Fruit fly (Drosophila melanogaster) whole organism, prepupa: ENCODE results near the gene Acsx2.
A peak's percentile ranks its signal among the peaks of the same experiment; 100 is the strongest.

Experiments used
- Blimp-1 ChIP-seq: fragments of 200-800 bp; sonication (Bioruptor generic); optimal IDR thresholded peaks from 3 replicates; lab custom pipeline; 2017; ENCODE audit warnings: missing biosample characterization, missing genetic modification characterization, mild to moderate bottlenecking, moderate library complexity, missing genetic modification reagents
- CG10631 ChIP-seq: fragments of 200-800 bp; sonication (Bioruptor generic); optimal IDR thresholded peaks from 2 replicates; lab custom pipeline; 2016; ENCODE audit warnings: missing biosample characterization, missing genetic modification characterization
- CG10669 ChIP-seq: fragments of 200-800 bp; sonication (Bioruptor generic); optimal IDR thresholded peaks from 3 replicates; lab custom pipeline; 2018; ENCODE audit warnings: missing biosample characterization, mild to moderate bottlenecking, missing genetic modification characterization, moderate library complexity
- CG11294 ChIP-seq: fragments of 200-800 bp; sonication (Bioruptor generic); IDR thresholded peaks from 2 replicates; pipeline ENCODE4 v1.3.6; 2022; ENCODE audit warnings: missing biosample characterization, missing genetic modification characterization
- CG11762 ChIP-seq: fragments of 200-800 bp; sonication (Bioruptor generic); optimal IDR thresholded peaks from 3 replicates; lab custom pipeline; 2016; ENCODE audit warnings: missing biosample characterization, missing genetic modification characterization; ENCODE audit not compliant: insufficient read depth
- CG15336 ChIP-seq: fragments of 200-800 bp; sonication (Bioruptor generic); IDR thresholded peaks from 2 replicates; pipeline ENCODE4 v1.3.6; 2022; ENCODE audit warnings: missing biosample characterization, missing genetic modification characterization
- CG16779 ChIP-seq: fragments of 200-800 bp; sonication (Bioruptor generic); optimal IDR thresholded peaks from 3 replicates; lab custom pipeline; 2017; ENCODE audit warnings: missing biosample characterization, mild to moderate bottlenecking, missing genetic modification characterization
- CG3032 ChIP-seq: fragments of 200-800 bp; optimal IDR thresholded peaks from 2 replicates; lab custom pipeline; 2019; ENCODE audit warnings: missing biosample characterization, mild to moderate bottlenecking, missing genetic modification characterization, moderate library complexity
- CG32006 ChIP-seq: fragments of 200-800 bp; sonication (Bioruptor generic); optimal IDR thresholded peaks from 3 replicates; lab custom pipeline; 2017; ENCODE audit warnings: missing biosample characterization, mild to moderate bottlenecking, missing genetic modification characterization
- CG34406 ChIP-seq: fragments of 200-800 bp; sonication (Bioruptor generic); optimal IDR thresholded peaks from 3 replicates; lab custom pipeline; 2016; ENCODE audit warnings: missing biosample characterization, missing genetic modification characterization
- CG3919 ChIP-seq: fragments of 200-800 bp; sonication (Bioruptor generic); optimal IDR thresholded peaks from 3 replicates; lab custom pipeline; 2016; ENCODE audit warnings: missing biosample characterization, missing genetic modification characterization
- CG6163 ChIP-seq: fragments of 200-800 bp; sonication (Bioruptor generic); IDR thresholded peaks from 3 replicates; pipeline ENCODE4 v1.3.6; 2022; ENCODE audit warnings: missing biosample characterization, missing genetic modification characterization
- CG6276 ChIP-seq: fragments of 200-800 bp; sonication (Bioruptor generic); optimal IDR thresholded peaks from 2 replicates; lab custom pipeline; 2017; ENCODE audit warnings: missing biosample characterization, mild to moderate bottlenecking, missing genetic modification characterization
- CG6808 ChIP-seq: fragments of 200-800 bp; sonication (Bioruptor generic); optimal IDR thresholded peaks from 3 replicates; lab custom pipeline; 2017; ENCODE audit warnings: missing biosample characterization, missing genetic modification characterization, mild to moderate bottlenecking, moderate library complexity, missing genetic modification reagents
- CG8119 ChIP-seq: fragments of 200-800 bp; sonication (Bioruptor generic); IDR thresholded peaks from 3 replicates; pipeline ENCODE4 v1.3.6; 2022; ENCODE audit warnings: missing biosample characterization, missing genetic modification characterization
- Eip78C ChIP-seq: fragments of 200-800 bp; sonication (Bioruptor generic); peaks from one replicate; lab custom pipeline; 2016; ENCODE audit warnings: missing biosample characterization, missing genetic modification characterization
- Eip93F ChIP-seq: fragments of 200-800 bp; sonication (Bioruptor generic); optimal IDR thresholded peaks from 2 replicates; lab custom pipeline; 2016; ENCODE audit warnings: missing biosample characterization, mild to moderate bottlenecking, missing genetic modification characterization
- Ets96B ChIP-seq: fragments of 200-800 bp; optimal IDR thresholded peaks from 2 replicates; lab custom pipeline; 2019; ENCODE audit warnings: missing biosample characterization, mild to moderate bottlenecking, missing genetic modification characterization, moderate library complexity
- Gug ChIP-seq: fragments of 200-800 bp; sonication (Bioruptor generic); IDR thresholded peaks from 2 replicates; pipeline ENCODE4 v1.3.6; 2022; ENCODE audit warnings: missing biosample characterization, missing genetic modification characterization
- Hr39 ChIP-seq: fragments of 200-800 bp; sonication (Bioruptor generic); optimal IDR thresholded peaks from 2 replicates; lab custom pipeline; 2016; ENCODE audit warnings: missing biosample characterization, missing genetic modification characterization
- Hr4 ChIP-seq: fragments of 200-800 bp; sonication (Bioruptor generic); optimal IDR thresholded peaks from 3 replicates; lab custom pipeline; 2016; ENCODE audit warnings: missing biosample characterization, missing genetic modification characterization
- Met ChIP-seq: fragments of 200-800 bp; sonication (Bioruptor generic); optimal IDR thresholded peaks from 3 replicates; lab custom pipeline; 2016; ENCODE audit warnings: missing biosample characterization, missing genetic modification characterization
- OdsH ChIP-seq: fragments of 200-800 bp; sonication (Bioruptor generic); optimal IDR thresholded peaks from 3 replicates; lab custom pipeline; 2016; ENCODE audit warnings: missing biosample characterization, missing genetic modification characterization
- Smox ChIP-seq: fragments of 200-800 bp; sonication (Bioruptor generic); optimal IDR thresholded peaks from 3 replicates; lab custom pipeline; 2016; ENCODE audit warnings: missing biosample characterization, missing genetic modification characterization
- Sox14 ChIP-seq: fragments of 200-800 bp; sonication (Bioruptor generic); optimal IDR thresholded peaks from 3 replicates; lab custom pipeline; 2016; ENCODE audit warnings: missing biosample characterization, missing genetic modification characterization
- achi ChIP-seq: fragments of 200-800 bp; sonication (Bioruptor generic); optimal IDR thresholded peaks from 3 replicates; lab custom pipeline; 2016; ENCODE audit warnings: missing biosample characterization, missing genetic modification characterization
- acj6 ChIP-seq: fragments of 200-800 bp; sonication (Bioruptor generic); optimal IDR thresholded peaks from 3 replicates; lab custom pipeline; 2016; ENCODE audit warnings: missing biosample characterization, missing genetic modification characterization
- cyc ChIP-seq: fragments of 200-800 bp; sonication (Bioruptor generic); optimal IDR thresholded peaks from 3 replicates; lab custom pipeline; 2016; ENCODE audit warnings: missing biosample characterization, missing genetic modification characterization
- dsx ChIP-seq: fragments of 200-800 bp; optimal IDR thresholded peaks from 3 replicates; lab custom pipeline; 2019; ENCODE audit warnings: missing biosample characterization, mild to moderate bottlenecking, missing genetic modification characterization, moderate library complexity; ENCODE audit not compliant: poor library complexity, severe bottlenecking
- esn ChIP-seq: fragments of 200-800 bp; sonication (Bioruptor generic); optimal IDR thresholded peaks from 2 replicates; lab custom pipeline; 2016; ENCODE audit warnings: missing biosample characterization, mild to moderate bottlenecking, missing genetic modification characterization, moderate library complexity
- fd59A ChIP-seq: fragments of 200-800 bp; sonication (Bioruptor generic); optimal IDR thresholded peaks from 2 replicates; lab custom pipeline; 2017; ENCODE audit warnings: missing biosample characterization, mild to moderate bottlenecking, missing genetic modification characterization, missing genetic modification reagents
- net ChIP-seq: fragments of 200-800 bp; sonication (Bioruptor generic); optimal IDR thresholded peaks from 3 replicates; lab custom pipeline; 2016; ENCODE audit warnings: missing biosample characterization, missing genetic modification characterization
- pdm3 ChIP-seq: fragments of 200-800 bp; sonication (Bioruptor generic); optimal IDR thresholded peaks from 3 replicates; lab custom pipeline; 2016; ENCODE audit warnings: missing biosample characterization, missing genetic modification characterization
- salr ChIP-seq, 2 experiments: fragments of 200-800 bp; sonication (Bioruptor generic); optimal IDR thresholded peaks; 3 replicates each; lab custom pipeline; 2016 to 2018; ENCODE audit warnings: missing biosample characterization in 2 of 2, missing genetic modification characterization in 2 of 2, mild to moderate bottlenecking in 1 of 2
- spab ChIP-seq: fragments of 200-800 bp; sonication (Bioruptor generic); optimal IDR thresholded peaks from 2 replicates; lab custom pipeline; 2017; ENCODE audit warnings: missing biosample characterization, mild to moderate bottlenecking, missing genetic modification characterization, missing genetic modification reagents
- svp ChIP-seq: fragments of 200-800 bp; sonication (Bioruptor generic); peaks from one replicate; lab custom pipeline; 2016; ENCODE audit warnings: missing biosample characterization, missing genetic modification characterization
- vri ChIP-seq: fragments of 200-800 bp; sonication (Bioruptor generic); optimal IDR thresholded peaks from 3 replicates; lab custom pipeline; 2016; ENCODE audit warnings: missing biosample characterization, mild to moderate bottlenecking, missing genetic modification characterization

The Acsx2 gene

DNA sequence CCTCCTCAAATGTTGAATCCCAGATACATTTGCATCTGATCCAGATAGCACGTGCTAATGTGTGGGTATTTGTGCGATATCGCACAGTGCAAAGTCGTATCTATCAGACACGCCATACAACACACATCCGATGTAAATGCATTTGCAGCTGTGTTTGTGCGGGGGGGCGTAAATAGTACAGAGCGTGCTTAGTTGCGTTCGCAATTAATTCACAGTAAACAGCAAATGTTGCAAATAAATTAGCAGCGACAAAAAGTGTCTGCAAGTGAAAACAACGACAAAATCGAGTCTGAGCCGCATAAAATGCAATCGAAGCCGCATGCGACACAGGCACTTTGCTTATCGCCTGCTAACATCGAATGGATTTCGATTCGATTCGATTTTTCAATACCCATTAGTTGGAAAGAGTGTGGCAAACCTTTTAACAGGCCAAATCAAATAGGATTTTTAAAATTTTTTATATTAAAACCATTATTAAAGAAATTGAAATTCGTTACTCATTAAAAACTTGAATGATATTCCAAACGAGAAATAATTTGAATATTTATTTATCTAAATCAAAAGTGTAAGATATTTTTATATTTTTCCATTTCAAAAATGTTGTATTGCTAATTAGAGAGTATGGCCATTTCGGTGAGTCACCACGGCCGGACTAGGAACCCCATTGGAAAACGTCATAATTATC, 29.3 kb downstream of the Acsx2 start (continued):
- no peak for TF ChIP-seq cyc
- TF ChIP-seq Sox14 (GFP tag; lab: Kevin White, UChicago) = no peak
- TF ChIP-seq CG3919 = no peak
- TF ChIP-seq CG10669 (GFP tag; lab: Kevin White, UChicago) = no peak
- peak; percentile 37 for TF ChIP-seq achi (GFP tag; lab: Kevin White, UChicago)
- no peak for TF ChIP-seq CG34406 (GFP tag; lab: Kevin White, UChicago)
- TF ChIP-seq CG10631 = peak; percentile 30
- TF ChIP-seq OdsH (GFP tag; lab: Kevin White, UChicago) = peak; percentile 49
- peak; percentile 29 for TF ChIP-seq spab

DNA sequence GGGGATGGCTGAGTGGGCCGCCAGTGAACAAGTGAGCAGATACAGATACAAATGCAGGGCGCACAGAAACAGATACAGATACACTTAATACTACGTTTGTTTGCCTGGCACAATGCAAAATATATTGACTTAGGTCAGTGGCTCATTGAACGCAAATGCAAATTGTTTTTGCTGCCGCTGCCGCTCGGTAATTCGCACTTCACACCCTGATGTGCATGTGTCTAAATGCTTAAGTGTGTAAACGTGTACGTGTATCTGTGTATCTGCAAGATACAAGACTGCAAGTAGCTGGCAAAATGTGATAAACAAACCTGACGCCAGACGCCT, 29.8 kb downstream of the Acsx2 start:
- peak; percentile 3 for TF ChIP-seq vri (GFP tag; lab: Kevin White, UChicago)
- TF ChIP-seq CG6276 = peak; percentile 11
- peak; percentile 45 for TF ChIP-seq svp (GFP tag; lab: Kevin White, UChicago)
- 0 out of 2 replicates have a peak, but pooled peaks have one; percentile 1 for TF ChIP-seq Gug (GFP tag; lab: Robert Waterston, UW)
- TF ChIP-seq CG32006 (GFP tag; lab: Kevin White, UChicago) = peak; percentile 42
- no peak for TF ChIP-seq Smox (GFP tag; lab: Kevin White, UChicago)
- no peak for TF ChIP-seq CG34406 (GFP tag; lab: Kevin White, UChicago)
- no peak for TF ChIP-seq net (GFP tag; lab: Kevin White, UChicago)

DNA sequence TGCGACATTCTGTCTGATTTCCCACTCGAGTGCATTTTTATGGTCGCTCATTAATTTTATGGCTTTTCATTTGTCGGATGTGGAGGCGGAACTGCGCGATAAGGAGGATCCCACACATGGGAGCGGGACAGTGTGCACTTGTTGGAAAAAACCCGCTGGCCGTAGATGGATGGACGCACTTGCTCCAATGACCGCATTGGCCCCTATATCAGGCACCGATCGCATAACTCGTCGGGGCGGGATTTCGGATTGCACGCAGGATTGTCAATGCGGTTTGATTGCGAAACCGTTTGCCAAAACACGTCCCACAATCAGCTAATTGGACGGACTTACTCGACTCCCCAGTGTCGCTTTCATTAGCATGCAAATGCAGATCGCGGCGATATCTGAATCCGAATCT, 33.0 kb downstream of the Acsx2 start:
- TF ChIP-seq CG32006 (GFP tag; lab: Kevin White, UChicago) (no peak), svp (GFP tag; lab: Kevin White, UChicago) (peak; percentile 93), CG34406 (GFP tag; lab: Kevin White, UChicago) (no peak), CG11762 (GFP tag; lab: Kevin White, UChicago) (no peak)

DNA sequence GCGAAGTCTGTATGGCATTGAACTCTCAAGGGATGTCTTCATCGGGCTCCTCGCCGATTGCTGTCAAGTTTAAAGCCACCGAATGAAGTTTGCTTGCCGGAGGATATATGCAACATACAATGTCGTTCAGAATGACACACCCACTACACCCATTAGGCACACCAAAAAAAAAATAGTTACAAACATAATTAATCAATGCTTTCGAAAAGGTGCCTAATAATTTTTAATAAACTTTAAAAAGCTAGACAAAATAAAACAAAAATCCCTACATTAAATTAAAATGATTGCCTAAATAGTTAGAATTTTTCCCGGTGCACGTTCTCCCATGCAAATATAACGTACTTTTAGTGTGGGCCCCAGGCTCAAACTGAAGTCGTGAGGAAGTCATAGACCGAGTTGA, 33.9 kb downstream of the Acsx2 start:
- no peak for TF ChIP-seq Blimp-1 (GFP tag; lab: Kevin White, UChicago)
- TF ChIP-seq fd59A (GFP tag; lab: Kevin White, UChicago) = peak; percentile 13
- TF ChIP-seq CG3032 (tag; lab: Kevin White, UChicago) = peak; percentile 4
- TF ChIP-seq CG10669 (GFP tag; lab: Kevin White, UChicago) = peak; percentile 38
- TF ChIP-seq Eip78C (GFP tag; lab: Kevin White, UChicago) = peak; percentile 80
- 0 out of 2 replicates have a peak, but pooled peaks have one; percentile 28 for TF ChIP-seq CG15336
- TF ChIP-seq pdm3 (GFP tag; lab: Kevin White, UChicago) = peak; percentile 20
- TF ChIP-seq CG16779 (tag; lab: Kevin White, UChicago) = no peak
- TF ChIP-seq acj6 = peak; percentile 17
- peak; percentile 3 for TF ChIP-seq Sox14 (GFP tag; lab: Kevin White, UChicago)
- TF ChIP-seq CG11762 (GFP tag; lab: Kevin White, UChicago) = no peak
- TF ChIP-seq OdsH (GFP tag; lab: Kevin White, UChicago) = peak; percentile 5
- no peak for TF ChIP-seq CG6808 (GFP tag; lab: Kevin White, UChicago)
- peak; percentile 70 for TF ChIP-seq dsx (GFP tag; lab: Kevin White, UChicago)
- no peak for TF ChIP-seq Eip93F (GFP tag; lab: Kevin White, UChicago)
- no peak for TF ChIP-seq esn (GFP tag; lab: Kevin White, UChicago)
- peak; percentile 29 for TF ChIP-seq Ets96B (tag; lab: Kevin White, UChicago)
- 0 out of 3 replicates have a peak, but pooled peaks have one; percentile 26 for TF ChIP-seq CG6163
- no peak for TF ChIP-seq CG11294
- peak; percentile 22 for TF ChIP-seq Hr4 (GFP tag; lab: Kevin White, UChicago)
- TF ChIP-seq CG32006 (GFP tag; lab: Kevin White, UChicago) = peak; percentile 18
- TF ChIP-seq Met (GFP tag; lab: Kevin White, UChicago) = no peak
- TF ChIP-seq CG3919 = peak; percentile 19
- TF ChIP-seq CG8119 (GFP tag; lab: Robert Waterston, UW) = no peak
- TF ChIP-seq salr (GFP tag; optimal IDR thresholded peaks at IDR 0.05; lab: Kevin White, UChicago) = peak in 1 of 2 experiments; percentile 4
- no peak for TF ChIP-seq Hr39 (GFP tag; lab: Kevin White, UChicago)
